Worm (Caenorhabditis elegans) whole organism, early embryonic: ENCODE results near the gene srw-62.

Experiments used
- ama-1 ChIP-seq: fragments of 150-350 bp; optimal IDR thresholded peaks from 2 replicates; lab custom pipeline; 2014
- ceh-13 ChIP-seq: fragments of 200-800 bp; sonication (Bioruptor generic); optimal IDR thresholded peaks from 2 replicates; lab custom pipeline; 2018; ENCODE audit warnings: mild to moderate bottlenecking, missing genetic modification characterization, missing compliant biosample characterization
- ceh-36 ChIP-seq: sonication (generic microtip); optimal IDR thresholded peaks from 2 replicates; lab custom pipeline; 2016; ENCODE audit warnings: missing genetic modification characterization, inconsistent platforms, missing compliant biosample characterization
- ets-7 ChIP-seq: sonication (generic microtip); optimal IDR thresholded peaks from 2 replicates; lab custom pipeline; 2016; ENCODE audit warnings: missing genotype, missing genetic modification characterization, missing compliant biosample characterization
- flt-1 ChIP-seq: fragments of 200-800 bp; sonication (Bioruptor generic); IDR thresholded peaks from 2 replicates; pipeline ENCODE4 v1.3.6; 2022; ENCODE audit warnings: missing genetic modification characterization, missing compliant biosample characterization
- hmbx-1 ChIP-seq: sonication (generic microtip); optimal IDR thresholded peaks from 2 replicates; lab custom pipeline; 2016; ENCODE audit warnings: mild to moderate bottlenecking, missing genetic modification characterization, missing compliant biosample characterization
- hnd-1 ChIP-seq: sonication (generic microtip); optimal IDR thresholded peaks from 2 replicates; lab custom pipeline; 2016; ENCODE audit warnings: missing genetic modification characterization, missing compliant biosample characterization
- pes-1 ChIP-seq: fragments of 200-800 bp; sonication (Bioruptor generic); IDR thresholded peaks from 2 replicates; pipeline ENCODE4 v1.3.6; 2022; ENCODE audit warnings: missing genetic modification reagents, missing genetic modification characterization, missing compliant biosample characterization
- sea-1 ChIP-seq: fragments of 200-800 bp; sonication (Bioruptor generic); conservative IDR thresholded peaks from 2 replicates; pipeline ENCODE4 v1.3.6; 2022; ENCODE audit warnings: missing genetic modification characterization, missing compliant biosample characterization
- tbx-11 ChIP-seq: fragments of 200-800 bp; sonication (Bioruptor generic); IDR thresholded peaks from 2 replicates; pipeline ENCODE4 v1.3.6; 2022; ENCODE audit warnings: missing genetic modification characterization, missing compliant biosample characterization
- tra-4 ChIP-seq: sonication (generic microtip); optimal IDR thresholded peaks from 2 replicates; lab custom pipeline; 2017; ENCODE audit warnings: missing genetic modification characterization, missing compliant biosample characterization

- TF ChIP-seq ama-1 (lab: Kevin White, UChicago) (no peak), ets-7 (no peak), hnd-1 (tag; lab: Kevin White, UChicago) (no peak), ceh-36 (tag; lab: Kevin White, UChicago) (no peak), sea-1 (no peak), pes-1 (GFP tag; lab: Robert Waterston, UW) (no peak), flt-1 (no peak), hmbx-1 (tag; lab: Kevin White, UChicago) (no peak), ceh-13 (GFP tag; lab: Kevin White, UChicago) (no peak), tbx-11 (GFP tag; lab: Robert Waterston, UW) (no peak), tra-4 (tag; lab: Kevin White, UChicago) (no peak)
Observed at ce11 chrII:7864892-7865291, 39.7 kb downstream of the srw-62 start.
